Fruit fly (Drosophila melanogaster) S2 (cell line): ENCODE measurements around the gene Oatp33Ea.

ENCODE experiments used
- CG8478 ChIP-seq: fragments of >200 bp; optimal IDR thresholded peaks from 2 replicates; lab custom pipeline; 2018
- CTCF ChIP-seq, 2 experiments: fragments of >200 bp; optimal IDR thresholded peaks; 2 replicates each; lab custom pipeline; 2018

dm6 chr2L:12467673-12468072 lies 21.9 kb upstream of the Oatp33Ea start:
- no peak for TF ChIP-seq CG8478 (lab: Kevin White, UChicago)
- no peak for TF ChIP-seq CTCF (optimal IDR thresholded peaks at IDR 0.05; lab: Kevin White, UChicago)
